Fruit fly (Drosophila melanogaster) whole organism: ENCODE data around the gene Hpd.

Experiments
- CG8478 ChIP-seq: fragments of >200 bp; optimal IDR thresholded peaks from 2 replicates; lab custom pipeline; 2018; ENCODE audit warnings: inconsistent platforms
- EcR ChIP-seq, 2 experiments: fragments of >200 bp; optimal IDR thresholded peaks; 2 replicates each; lab custom pipeline; 2017; ENCODE audit warnings: missing biosample characterization in 2 of 2, missing genetic modification characterization in 2 of 2, missing genetic modification reagents in 2 of 2
- pan ChIP-seq: fragments of >200 bp; optimal IDR thresholded peaks from 2 replicates; lab custom pipeline; 2017
- psq ChIP-seq: fragments of >200 bp; optimal IDR thresholded peaks from 2 replicates; lab custom pipeline; 2017
- usp ChIP-seq: fragments of >200 bp; optimal IDR thresholded peaks from 2 replicates; lab custom pipeline; 2017; ENCODE audit warnings: missing biosample characterization, missing genetic modification characterization, mixed read lengths

dm6 chr3L:20436069-20436468 is 3.6 kb downstream of the Hpd start, which contains the start of the genes mRpL15 and CtIP:
- TF ChIP-seq pan (lab: Kevin White, UChicago) (no peak), EcR (GFP tag; optimal IDR thresholded peaks at IDR 0.05; lab: Kevin White, UChicago) (no peak), psq (lab: Kevin White, UChicago) (no peak), usp (GFP tag; lab: Kevin White, UChicago) (no peak), CG8478 (lab: Kevin White, UChicago) (no peak)
